Comparison of ENCODE assay signal across 5 worm cellular contexts in the genomic region with DNA sequence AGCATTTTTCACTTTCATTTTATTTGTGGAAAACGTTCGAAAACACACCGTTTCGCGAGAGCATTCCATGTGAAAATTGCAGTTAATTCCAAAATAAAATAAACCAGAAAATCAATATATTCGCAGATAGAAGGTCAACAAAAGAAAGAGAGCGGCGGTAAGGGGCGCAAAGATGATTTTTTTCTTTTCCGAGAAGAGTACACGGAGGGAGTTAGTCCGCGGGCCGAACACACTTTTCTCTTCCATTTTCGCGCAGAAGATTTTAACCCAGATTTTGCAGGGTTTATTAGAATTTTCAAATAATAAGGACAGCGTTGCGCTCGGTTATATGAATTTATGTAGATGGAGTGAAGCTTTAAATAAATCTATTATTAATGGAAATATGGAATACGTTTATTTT.
TF ChIP-seq lines count a peak whose summit lies in the region.

No protein-coding gene starts in this region.

TF ChIP-seq in whole organism, L1 larva, 84 proteins besides CTCF, POLR2A, EP300 and RAD21 (continues in another document):
- TF ChIP-seq hlh-17 (GFP tag; optimal IDR thresholded peaks at IDR 0.05; lab: Kevin White, UChicago; ENCODE audit: borderline replicate concordance) (no peak), alr-1 (tag; optimal IDR thresholded peaks at IDR 0.05; lab: Kevin White, UChicago; ENCODE audit: borderline replicate concordance) (no peak), nhr-85 (tag; lab: Kevin White, UChicago) (peak; percentile 58), nhr-71 (tag; optimal IDR thresholded peaks at IDR 0.05; lab: Kevin White, UChicago) (peak; percentile 59), lsy-2 (tag; optimal IDR thresholded peaks at IDR 0.05; lab: Kevin White, UChicago) (peak; percentile 8 to 42), egl-13 (tag; optimal IDR thresholded peaks at IDR 0.05; lab: Kevin White, UChicago) (no peak), efl-1 (optimal IDR thresholded peaks at IDR 0.05; lab: Kevin White, UChicago) (peak in 1 of 2 experiments; percentile 37), efl-1 (GFP tag; optimal IDR thresholded peaks at IDR 0.05 in 1 of 2; lab: Kevin White, UChicago) (peak; percentile 24 to 71), irx-1 (tag; optimal IDR thresholded peaks at IDR 0.05; lab: Kevin White, UChicago) (peak; percentile 48), pax-3 (tag; optimal IDR thresholded peaks at IDR 0.05; lab: Kevin White, UChicago) (no peak), unc-130 (tag; optimal IDR thresholded peaks at IDR 0.05; lab: Kevin White, UChicago) (no peak), swsn-7 (tag; optimal IDR thresholded peaks at IDR 0.05; lab: Kevin White, UChicago) (peak; percentile 30), skn-1 (tag; optimal IDR thresholded peaks at IDR 0.05; lab: Kevin White, UChicago) (peak; percentile 9), unc-98 (GFP tag; IDR thresholded peaks at IDR 0.05; lab: Robert Waterston, UW) (no peak), ceh-90 (tag; optimal IDR thresholded peaks at IDR 0.05; lab: Kevin White, UChicago) (peak; percentile 73), mdl-1 (tag; optimal IDR thresholded peaks at IDR 0.05; lab: Kevin White, UChicago) (no peak), ama-1 (optimal IDR thresholded peaks at IDR 0.05; lab: Kevin White, UChicago) (no peak)

TF ChIP-seq in whole organism, L3 larva, 47 proteins besides CTCF, POLR2A, EP300 and RAD21 (continues in another document):
- TF ChIP-seq lin-15B (tag; optimal IDR thresholded peaks at IDR 0.05; lab: Kevin White, UChicago) (peak; percentile 31), zag-1 (tag; optimal IDR thresholded peaks at IDR 0.05; lab: Kevin White, UChicago) (no peak), ceh-28 (tag; optimal IDR thresholded peaks at IDR 0.05; lab: Kevin White, UChicago) (peak; percentile 28), elt-1 (tag; optimal IDR thresholded peaks at IDR 0.05; lab: Kevin White, UChicago) (no peak), unc-62 (GFP tag; optimal IDR thresholded peaks at IDR 0.05; lab: Kevin White, UChicago) (no peak), lsy-12 (tag; optimal IDR thresholded peaks at IDR 0.05; lab: Kevin White, UChicago) (no peak), ztf-11 (tag; optimal IDR thresholded peaks at IDR 0.05; lab: Kevin White, UChicago) (no peak), unc-39 (tag; optimal IDR thresholded peaks at IDR 0.05; lab: Kevin White, UChicago) (no peak), fkh-2 (tag; optimal IDR thresholded peaks at IDR 0.05; lab: Kevin White, UChicago) (no peak), jun-1 (tag; optimal IDR thresholded peaks at IDR 0.05; lab: Kevin White, UChicago) (no peak), elt-3 (tag; optimal IDR thresholded peaks at IDR 0.05; lab: Kevin White, UChicago) (no peak), nhr-237 (tag; optimal IDR thresholded peaks at IDR 0.05; lab: Kevin White, UChicago) (no peak), fos-1 (tag; optimal IDR thresholded peaks at IDR 0.05; lab: Kevin White, UChicago) (no peak), R02D3.7 (tag; optimal IDR thresholded peaks at IDR 0.05; lab: Kevin White, UChicago) (no peak), daf-12 (tag; optimal IDR thresholded peaks at IDR 0.05; lab: Kevin White, UChicago) (no peak), pha-4 (tag; optimal IDR thresholded peaks at IDR 0.05; lab: Kevin White, UChicago) (peak; percentile 68), nhr-12 (tag; optimal IDR thresholded peaks at IDR 0.05; lab: Kevin White, UChicago) (no peak), nhr-43 (tag; optimal IDR thresholded peaks at IDR 0.05; lab: Kevin White, UChicago; ENCODE audit: poor library complexity, severe bottlenecking) (peak; percentile 22), mdl-1 (tag; optimal IDR thresholded peaks at IDR 0.05; lab: Kevin White, UChicago) (no peak)

TF ChIP-seq in whole organism, early embryonic, 17 proteins besides CTCF, POLR2A, EP300 and RAD21:
- TF ChIP-seq tbx-37 (GFP tag; conservative IDR thresholded peaks at IDR 0.05; lab: Robert Waterston, UW), result peak; percentile 42; the same call in 1 of the 2 replicates
- TF ChIP-seq flt-1 (GFP tag; IDR thresholded peaks at IDR 0.05; lab: Robert Waterston, UW), result no peak
- peak; percentile 42; the same call in 1 of the 2 replicates for TF ChIP-seq pes-1 (GFP tag; IDR thresholded peaks at IDR 0.05; lab: Robert Waterston, UW)

TF ChIP-seq in whole organism, midembryonic, 9 proteins besides CTCF, POLR2A, EP300 and RAD21:
- peak; percentile 13 for TF ChIP-seq cog-1 (tag; optimal IDR thresholded peaks at IDR 0.05; lab: Kevin White, UChicago)
- no peak for TF ChIP-seq ztf-29 (GFP tag; IDR thresholded peaks at IDR 0.05; lab: Robert Waterston, UW)
- 0 out of 2 replicates have a peak, but pooled peaks have one; percentile 13 for TF ChIP-seq flt-1 (GFP tag; IDR thresholded peaks at IDR 0.05; lab: Robert Waterston, UW)
TF ChIP-seq in whole organism, midembryonic: peak in this region for 2.

TF ChIP-seq in whole organism, young adult, 124 proteins besides CTCF, POLR2A, EP300 and RAD21 (continues in another document):
- TF ChIP-seq egl-18 (GFP tag; IDR thresholded peaks at IDR 0.05; lab: Robert Waterston, UW) (no peak), T07F8.4 (tag; optimal IDR thresholded peaks at IDR 0.05; lab: Kevin White, UChicago) (no peak), hmg-20 (GFP tag; IDR thresholded peaks at IDR 0.05; lab: Robert Waterston, UW) (no peak), ztf-22 (GFP tag; optimal IDR thresholded peaks at IDR 0.05; lab: Kevin White, UChicago) (no peak), lsy-27 (tag; optimal IDR thresholded peaks at IDR 0.05; lab: Kevin White, UChicago; ENCODE audit: borderline replicate concordance, insufficient read depth) (no peak), rpc-1 (optimal IDR thresholded peaks at IDR 0.05; lab: Kevin White, UChicago) (no peak), rpc-1 (tag; optimal IDR thresholded peaks at IDR 0.05; lab: Kevin White, UChicago) (no peak), snpc-3.4 (tag; optimal IDR thresholded peaks at IDR 0.05; lab: Kevin White, UChicago) (peak; percentile 5), unc-62 (GFP tag; optimal IDR thresholded peaks at IDR 0.05; lab: Kevin White, UChicago) (no peak), aptf-2 (GFP tag; conservative IDR thresholded peaks at IDR 0.05; lab: Robert Waterston, UW) (no peak), F55B11.4 (tag; optimal IDR thresholded peaks at IDR 0.05; lab: Kevin White, UChicago; ENCODE audit: borderline replicate concordance, insufficient read depth) (no peak), Y67H2A.10 (GFP tag; conservative IDR thresholded peaks at IDR 0.05; lab: Robert Waterston, UW) (0 out of 2 replicates have a peak, but pooled peaks have one; percentile 13), xnd-1 (tag; optimal IDR thresholded peaks at IDR 0.05; lab: Kevin White, UChicago) (no peak), Y53G8AR.9 (GFP tag; conservative IDR thresholded peaks at IDR 0.05; lab: Robert Waterston, UW) (no peak), ets-4 (GFP tag; optimal IDR thresholded peaks at IDR 0.05; lab: Kevin White, UChicago) (no peak), ekl-4 (GFP tag; IDR thresholded peaks at IDR 0.05; lab: Robert Waterston, UW) (no peak), T26A5.8 (tag; optimal IDR thresholded peaks at IDR 0.05; lab: Kevin White, UChicago) (no peak), F22D6.2 (tag; optimal IDR thresholded peaks at IDR 0.05; lab: Kevin White, UChicago) (no peak), ceh-79 (tag; optimal IDR thresholded peaks at IDR 0.05; lab: Kevin White, UChicago) (no peak), lir-1 (GFP tag; conservative IDR thresholded peaks at IDR 0.05; lab: Robert Waterston, UW) (no peak; the same call in 1 of the 2 replicates), sptf-2 (GFP tag; optimal IDR thresholded peaks at IDR 0.05; lab: Kevin White, UChicago) (no peak), zfh-2 (GFP tag; conservative IDR thresholded peaks at IDR 0.05; lab: Robert Waterston, UW) (no peak), B0035.1 (tag; optimal IDR thresholded peaks at IDR 0.05; lab: Kevin White, UChicago) (no peak), cebp-2 (GFP tag; IDR thresholded peaks at IDR 0.05; lab: Robert Waterston, UW) (no peak), madf-10 (tag; optimal IDR thresholded peaks at IDR 0.05; lab: Kevin White, UChicago) (no peak), ceh-100 (GFP tag; IDR thresholded peaks at IDR 0.05; lab: Robert Waterston, UW) (no peak), rcor-1 (GFP tag; IDR thresholded peaks at IDR 0.05; lab: Robert Waterston, UW) (peak; percentile 11; the same call in 1 of the 2 replicates), nhr-27 (tag; optimal IDR thresholded peaks at IDR 0.05; lab: Kevin White, UChicago) (no peak), F57C9.4 (tag; optimal IDR thresholded peaks at IDR 0.05; lab: Kevin White, UChicago) (no peak), nhr-120 (GFP tag; IDR thresholded peaks at IDR 0.05; lab: Robert Waterston, UW) (no peak), repo-1 (tag; optimal IDR thresholded peaks at IDR 0.05; lab: Kevin White, UChicago) (no peak), hmg-1.2 (GFP tag; IDR thresholded peaks at IDR 0.05; lab: Robert Waterston, UW) (no peak), lin-35 (GFP tag; optimal IDR thresholded peaks at IDR 0.05; lab: Kevin White, UChicago) (no peak), F37B4.10 (GFP tag; IDR thresholded peaks at IDR 0.05; lab: Robert Waterston, UW) (no peak), sdz-38 (tag; optimal IDR thresholded peaks at IDR 0.05; lab: Kevin White, UChicago) (no peak), K12H6.12 (tag; optimal IDR thresholded peaks at IDR 0.05; lab: Kevin White, UChicago) (no peak), mes-4 (tag; optimal IDR thresholded peaks at IDR 0.05; lab: Kevin White, UChicago) (no peak), chd-7 (tag; optimal IDR thresholded peaks at IDR 0.05; lab: Kevin White, UChicago) (no peak), K11D2.4 (GFP tag; IDR thresholded peaks at IDR 0.05; lab: Robert Waterston, UW) (0 out of 2 replicates have a peak, but pooled peaks have one; percentile 45), tbx-9 (tag; optimal IDR thresholded peaks at IDR 0.05; lab: Kevin White, UChicago; ENCODE audit: borderline replicate concordance) (no peak), bed-2 (GFP tag; IDR thresholded peaks at IDR 0.05; lab: Robert Waterston, UW) (no peak), D2030.7 (GFP tag; IDR thresholded peaks at IDR 0.05; lab: Robert Waterston, UW) (no peak), ztf-26 (tag; optimal IDR thresholded peaks at IDR 0.05; lab: Kevin White, UChicago) (no peak), madf-3 (GFP tag; IDR thresholded peaks at IDR 0.05; lab: Robert Waterston, UW) (no peak), B0336.3 (GFP tag; IDR thresholded peaks at IDR 0.05; lab: Robert Waterston, UW) (no peak), snpc-1.3 (tag; optimal IDR thresholded peaks at IDR 0.05; lab: Kevin White, UChicago; ENCODE audit: insufficient read depth) (no peak), sea-2 (GFP tag; IDR thresholded peaks at IDR 0.05; lab: Robert Waterston, UW) (no peak), ZK185.1 (tag; optimal IDR thresholded peaks at IDR 0.05; lab: Kevin White, UChicago; ENCODE audit: poor library complexity, severe bottlenecking) (peak; percentile 12), Y95B8A.8 (GFP tag; IDR thresholded peaks at IDR 0.05; lab: Robert Waterston, UW) (no peak)
